Worm (Caenorhabditis elegans) whole organism, midembryonic: ENCODE results near the gene spp-26.

Source experiments
- T22C8.4 ChIP-seq: fragments of 200-800 bp; sonication (Bioruptor generic); IDR thresholded peaks from 2 replicates; pipeline ENCODE4 v1.3.6; 2022; ENCODE audit warnings: missing genetic modification characterization, missing compliant biosample characterization
- cog-1 ChIP-seq: sonication (generic microtip); optimal IDR thresholded peaks from 2 replicates; lab custom pipeline; 2016; ENCODE audit warnings: missing genetic modification characterization, missing compliant biosample characterization
- flt-1 ChIP-seq: fragments of 200-800 bp; sonication (Bioruptor generic); IDR thresholded peaks from 2 replicates; pipeline ENCODE4 v1.3.6; 2022; ENCODE audit warnings: missing genetic modification characterization, missing compliant biosample characterization
- ref-1 ChIP-seq: fragments of 200-800 bp; sonication (Bioruptor generic); conservative IDR thresholded peaks from 2 replicates; pipeline ENCODE4 v1.3.6; 2022; ENCODE audit warnings: missing genetic modification reagents, missing genetic modification characterization, missing compliant biosample characterization
- tab-1 ChIP-seq: fragments of 200-800 bp; sonication (Bioruptor generic); IDR thresholded peaks from 2 replicates; pipeline ENCODE4 v1.3.6; 2022; ENCODE audit warnings: missing genetic modification characterization, missing compliant biosample characterization
- ztf-23 ChIP-seq: fragments of 200-800 bp; sonication (Bioruptor generic); IDR thresholded peaks from 2 replicates; pipeline ENCODE4 v1.3.6; 2022; ENCODE audit warnings: missing genetic modification reagents, missing genetic modification characterization, missing compliant biosample characterization
- ztf-29 ChIP-seq: fragments of 200-800 bp; sonication (Bioruptor generic); IDR thresholded peaks from 2 replicates; pipeline ENCODE4 v1.3.6; 2022; ENCODE audit warnings: missing genetic modification reagents, missing genetic modification characterization, missing compliant biosample characterization

- TF ChIP-seq flt-1 (GFP tag; lab: Robert Waterston, UW) (no peak), ref-1 (GFP tag; lab: Robert Waterston, UW) (no peak), cog-1 (tag; lab: Kevin White, UChicago) (no peak), ztf-23 (GFP tag; lab: Robert Waterston, UW) (no peak), ztf-29 (no peak), tab-1 (GFP tag; lab: Robert Waterston, UW) (no peak), T22C8.4 (GFP tag; lab: Robert Waterston, UW) (no peak)
Measured at ce11 chrV:6579992-6580391, 21.0 kb upstream of the spp-26 start, which contains the start of gene EGAP9.3.
